Fruit fly (Drosophila melanogaster) whole organism, wandering third instar larva: Measurements from ENCODE around the gene Hrd3.
A peak's percentile ranks its signal among the peaks of the same experiment; 100 is the strongest.

ENCODE experiments used
- CG32264 ChIP-seq: fragments of 200-800 bp; sonication (Bioruptor generic); optimal IDR thresholded peaks from 2 replicates; lab custom pipeline; 2016; ENCODE audit warnings: missing biosample characterization, missing genetic modification characterization
- CG9705 ChIP-seq: fragments of 200-800 bp; sonication (Bioruptor generic); optimal IDR thresholded peaks from 2 replicates; lab custom pipeline; 2018; ENCODE audit warnings: missing biosample characterization, mild to moderate bottlenecking, missing genetic modification characterization
- CrebA ChIP-seq: fragments of 200-800 bp; sonication (Bioruptor generic); optimal IDR thresholded peaks from 2 replicates; lab custom pipeline; 2016; ENCODE audit warnings: missing biosample characterization, mild to moderate bottlenecking, missing genetic modification characterization, borderline replicate concordance
- Dfd ChIP-seq: fragments of >200 bp; optimal IDR thresholded peaks from 2 replicates; lab custom pipeline; 2017; ENCODE audit warnings: missing biosample characterization, missing genetic modification characterization
- Dif ChIP-seq: fragments of 200-275, 200-300 bp; sonication (Bioruptor generic); optimal IDR thresholded peaks from 2 replicates; lab custom pipeline; 2018; ENCODE audit warnings: missing biosample characterization, missing genetic modification characterization; ENCODE audit not compliant: partially characterized antibody
- GATAd ChIP-seq: sonication (Bioruptor generic); optimal IDR thresholded peaks from 2 replicates; lab custom pipeline; 2016; ENCODE audit warnings: missing biosample characterization, missing genetic modification characterization
- HLH106 ChIP-seq: fragments of 200-800 bp; optimal IDR thresholded peaks from 3 replicates; lab custom pipeline; 2019; ENCODE audit warnings: missing biosample characterization, mild to moderate bottlenecking, missing genetic modification characterization, moderate library complexity
- Hnf4 ChIP-seq: fragments of 200-800 bp; sonication (Bioruptor generic); optimal IDR thresholded peaks from 2 replicates; lab custom pipeline; 2016; ENCODE audit warnings: missing biosample characterization, mild to moderate bottlenecking, missing genetic modification characterization
- Hr78 ChIP-seq: fragments of >200 bp; optimal IDR thresholded peaks from 2 replicates; lab custom pipeline; 2017; ENCODE audit warnings: missing biosample characterization, missing genetic modification characterization
- Hr83 ChIP-seq: fragments of 200-300 bp; sonication (Bioruptor generic); optimal IDR thresholded peaks from 2 replicates; lab custom pipeline; 2016; ENCODE audit warnings: missing biosample characterization, mild to moderate bottlenecking, missing genetic modification characterization, moderate library complexity; ENCODE audit not compliant: poor library complexity, severe bottlenecking
- Jra ChIP-seq: sonication (Bioruptor generic); optimal IDR thresholded peaks from 2 replicates; lab custom pipeline; 2016; ENCODE audit warnings: missing biosample characterization, missing genetic modification characterization
- Mio ChIP-seq: sonication (Bioruptor generic); optimal IDR thresholded peaks from 2 replicates; lab custom pipeline; 2016; ENCODE audit warnings: missing biosample characterization, missing genetic modification characterization
- Myc ChIP-seq: fragments of >200 bp; optimal IDR thresholded peaks from 2 replicates; lab custom pipeline; 2017
- N ChIP-seq: fragments of >200 bp; optimal IDR thresholded peaks from 2 replicates; lab custom pipeline; 2018; ENCODE audit warnings: missing biosample characterization, missing external identifiers, missing genetic modification characterization
- OdsH ChIP-seq: fragments of 200-800 bp; sonication (Bioruptor generic); optimal IDR thresholded peaks from 2 replicates; lab custom pipeline; 2016; ENCODE audit warnings: missing biosample characterization, mild to moderate bottlenecking, missing genetic modification characterization
- Rel ChIP-seq, 2 experiments: fragments of 200-800 bp; sonication (Bioruptor generic) in 1 of 2; optimal IDR thresholded peaks; 2 replicates in 1 of 2; 3 replicates in 1 of 2; lab custom pipeline; 2016 to 2019; ENCODE audit warnings: mild to moderate bottlenecking in 2 of 2, missing biosample characterization in 2 of 2, missing genetic modification characterization in 2 of 2, moderate library complexity in 1 of 2
- Sp1 ChIP-seq: fragments of 200-800 bp; sonication (Bioruptor generic); optimal IDR thresholded peaks from 3 replicates; lab custom pipeline; 2019; ENCODE audit warnings: missing biosample characterization, mild to moderate bottlenecking, missing genetic modification characterization, moderate library complexity
- br ChIP-seq: fragments of 200-800 bp; sonication (Bioruptor generic); optimal IDR thresholded peaks from 2 replicates; lab custom pipeline; 2016; ENCODE audit warnings: missing biosample characterization, missing genetic modification characterization
- brk ChIP-seq: fragments of 200-800 bp; sonication (Bioruptor generic); optimal IDR thresholded peaks from 2 replicates; lab custom pipeline; 2016; ENCODE audit warnings: missing biosample characterization, mild to moderate bottlenecking, missing genetic modification characterization
- dl ChIP-seq, 2 experiments: fragments of 175-275, 200-275 bp in 1 of 2; fragments of 200-275 bp in 1 of 2; sonication (Bioruptor generic); optimal IDR thresholded peaks; lab custom pipeline; 2018; ENCODE audit warnings: mild to moderate bottlenecking in 2 of 2, missing biosample characterization in 2 of 2, missing genetic modification characterization in 2 of 2, moderate library complexity in 2 of 2; ENCODE audit not compliant: partially characterized antibody in 2 of 2, insufficient read depth in 1 of 2
- dmrt93B ChIP-seq: fragments of 200-800 bp; sonication (Bioruptor generic); optimal IDR thresholded peaks from 2 replicates; lab custom pipeline; 2018; ENCODE audit warnings: missing biosample characterization, mild to moderate bottlenecking, missing genetic modification characterization
- dsf ChIP-seq: sonication (Bioruptor generic); optimal IDR thresholded peaks from 2 replicates; lab custom pipeline; 2016; ENCODE audit warnings: missing biosample characterization, missing genetic modification characterization, borderline replicate concordance
- ey ChIP-seq: fragments of 200-800 bp; sonication (Bioruptor generic); optimal IDR thresholded peaks from 2 replicates; lab custom pipeline; 2016; ENCODE audit warnings: missing biosample characterization, missing genetic modification characterization
- foxo ChIP-seq, 2 experiments: fragments of 200-800 bp; sonication (Bioruptor generic); optimal IDR thresholded peaks; 2 replicates in 1 of 2; 3 replicates in 1 of 2; lab custom pipeline; 2016 to 2017; ENCODE audit warnings: missing biosample characterization in 2 of 2, missing genetic modification characterization in 2 of 2
- fru ChIP-seq: fragments of 200-800 bp; sonication (Bioruptor generic); optimal IDR thresholded peaks from 3 replicates; lab custom pipeline; 2016; ENCODE audit warnings: missing biosample characterization, mild to moderate bottlenecking, missing genetic modification characterization
- h ChIP-seq: fragments of 200-800 bp; sonication (Bioruptor generic); optimal IDR thresholded peaks from 3 replicates; lab custom pipeline; 2016; ENCODE audit warnings: missing biosample characterization, mild to moderate bottlenecking, missing genetic modification characterization
- jim ChIP-seq: fragments of 175-275, 200-325 bp; sonication (Bioruptor generic); optimal IDR thresholded peaks from 2 replicates; lab custom pipeline; 2016; ENCODE audit warnings: missing biosample characterization, mild to moderate bottlenecking, missing genetic modification characterization
- lola ChIP-seq: fragments of >200 bp; optimal IDR thresholded peaks from 2 replicates; lab custom pipeline; 2017; ENCODE audit warnings: missing biosample characterization, missing genetic modification characterization
- psq ChIP-seq: fragments of 200-800 bp; sonication (Bioruptor generic); optimal IDR thresholded peaks from 3 replicates; lab custom pipeline; 2017; ENCODE audit warnings: missing biosample characterization, mild to moderate bottlenecking, missing genetic modification characterization, moderate library complexity
- rgr ChIP-seq: fragments of 200-800 bp; sonication (Bioruptor generic); optimal IDR thresholded peaks from 3 replicates; lab custom pipeline; 2016; ENCODE audit warnings: missing biosample characterization, mild to moderate bottlenecking, missing genetic modification characterization
- sage ChIP-seq: fragments of 200-800 bp; sonication (Bioruptor generic); optimal IDR thresholded peaks from 2 replicates; lab custom pipeline; 2016; ENCODE audit warnings: missing biosample characterization, mild to moderate bottlenecking, missing genetic modification characterization
- sv ChIP-seq: fragments of 200-800 bp; sonication (Bioruptor generic); optimal IDR thresholded peaks from 3 replicates; lab custom pipeline; 2016; ENCODE audit warnings: missing biosample characterization, missing genetic modification characterization
- tai ChIP-seq: sonication (Bioruptor generic); optimal IDR thresholded peaks from 2 replicates; lab custom pipeline; 2016; ENCODE audit warnings: missing biosample characterization, missing genetic modification characterization
- woc ChIP-seq: sonication (Bioruptor generic); optimal IDR thresholded peaks from 2 replicates; lab custom pipeline; 2016; ENCODE audit warnings: missing biosample characterization, mild to moderate bottlenecking, missing genetic modification characterization

Hrd3 gene

DNA sequence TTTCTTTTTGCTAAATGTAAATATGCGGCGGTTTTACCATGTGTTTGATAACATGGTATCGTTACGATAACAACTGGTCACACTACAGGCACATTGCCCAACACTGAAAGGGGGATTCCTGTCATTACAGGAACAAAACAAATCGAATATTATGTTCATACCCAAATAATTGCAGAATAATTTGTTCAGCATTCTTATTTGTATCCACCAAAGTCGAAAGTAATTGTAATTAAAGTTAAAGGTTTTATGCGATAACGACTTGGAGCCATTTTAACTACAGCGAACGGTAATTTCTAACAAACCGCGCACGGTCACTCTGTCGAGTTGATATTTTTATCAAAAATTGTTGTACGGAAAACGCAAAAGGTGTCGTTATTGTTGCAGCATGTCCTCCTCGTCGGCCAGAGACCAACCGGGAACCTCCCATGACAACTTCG, 9.1 kb upstream of the Hrd3 start, which contains the start of the genes CG10214 and CG10375:
TSS of gene CG10214 (minus strand) at position 72 of the 437 bp plus-strand sequence.
TSS of gene CG10375 (plus strand) at position 296 of the 437 bp plus-strand sequence.
- TF ChIP-seq sv, result peak; percentile 75
- TF ChIP-seq ey (GFP tag; lab: Kevin White, UChicago), result peak; percentile 79
- TF ChIP-seq fru (GFP tag; lab: Kevin White, UChicago), result peak; percentile 75
- no peak for TF ChIP-seq sage
- TF ChIP-seq Jra (GFP tag; lab: Kevin White, UChicago), result peak; percentile 67
- peak; percentile 68 for TF ChIP-seq OdsH (GFP tag; lab: Kevin White, UChicago)
- TF ChIP-seq rgr (GFP tag; lab: Kevin White, UChicago), result peak; percentile 86
- peak; percentile 66 for TF ChIP-seq br
- no peak for TF ChIP-seq CrebA (GFP tag; lab: Kevin White, UChicago)
- TF ChIP-seq foxo (GFP tag; optimal IDR thresholded peaks at IDR 0.05; lab: Kevin White, UChicago), result peak in 1 of 2 experiments; percentile 86
- peak; percentile 82 for TF ChIP-seq h
- peak; percentile 71 for TF ChIP-seq Sp1 (GFP tag; lab: Kevin White, UChicago)
- TF ChIP-seq lola (GFP tag; lab: Kevin White, UChicago), result no peak
- TF ChIP-seq Dfd (GFP tag; lab: Kevin White, UChicago), result no peak
- TF ChIP-seq CG9705, result peak; percentile 51
- TF ChIP-seq dsf (GFP tag; lab: Kevin White, UChicago), result no peak
- TF ChIP-seq jim (GFP tag; lab: Kevin White, UChicago), result no peak
- peak; percentile 51 for TF ChIP-seq psq
- no peak for TF ChIP-seq Rel (GFP tag; optimal IDR thresholded peaks at IDR 0.05; lab: Kevin White, UChicago)
- peak; percentile 95 for TF ChIP-seq Rel (tag; optimal IDR thresholded peaks at IDR 0.05; lab: Kevin White, UChicago)
- no peak for TF ChIP-seq Dif
- TF ChIP-seq woc, result peak; percentile 53
- no peak for TF ChIP-seq tai
- peak; percentile 22 for TF ChIP-seq GATAd (GFP tag; lab: Kevin White, UChicago)
- TF ChIP-seq Hnf4 (GFP tag; lab: Kevin White, UChicago), result no peak
- peak; percentile 59 for TF ChIP-seq CG32264 (GFP tag; lab: Kevin White, UChicago)
- peak; percentile 21 for TF ChIP-seq Mio
- TF ChIP-seq dmrt93B, result peak; percentile 26
- TF ChIP-seq HLH106, result peak; percentile 68
- TF ChIP-seq Hr83 (GFP tag; lab: Kevin White, UChicago), result peak; percentile 72
- TF ChIP-seq Myc (lab: Kevin White, UChicago), result peak; percentile 62
- TF ChIP-seq dl (GFP tag; optimal IDR thresholded peaks at IDR 0.05; lab: Kevin White, UChicago; ENCODE audit: insufficient read depth in 1 of 2, partially characterized antibody in 2 of 2), result no peak
- TF ChIP-seq N (GFP tag; lab: Kevin White, UChicago), result no peak
- TF ChIP-seq, all 38 proteins: peak for 21

dm6 chr3R:23763622-23764273, 5.4 kb upstream of the Hrd3 start, which contains the start of gene Lsd-1:
TSS of gene Lsd-1 (plus strand) at chr3R:23763857.
- TF ChIP-seq rgr (GFP tag; lab: Kevin White, UChicago), result peak; percentile 37
- no peak for TF ChIP-seq psq
- no peak for TF ChIP-seq Myc (lab: Kevin White, UChicago)
- TF ChIP-seq jim (GFP tag; lab: Kevin White, UChicago), result no peak
- TF ChIP-seq HLH106, result peak; percentile 62
- no peak for TF ChIP-seq fru (GFP tag; lab: Kevin White, UChicago)
- peak; percentile 76 for TF ChIP-seq Sp1 (GFP tag; lab: Kevin White, UChicago)
- TF ChIP-seq h, result peak; percentile 31
- TF ChIP-seq GATAd (GFP tag; lab: Kevin White, UChicago), result no peak
- TF ChIP-seq sv, result no peak
- no peak for TF ChIP-seq brk
- no peak for TF ChIP-seq dsf (GFP tag; lab: Kevin White, UChicago)
- peak; percentile 23 for TF ChIP-seq Rel (GFP tag; optimal IDR thresholded peaks at IDR 0.05; lab: Kevin White, UChicago)
- peak; percentile 85 for TF ChIP-seq Rel (tag; optimal IDR thresholded peaks at IDR 0.05; lab: Kevin White, UChicago)
- peak in 1 of 2 experiments; percentile 11 for TF ChIP-seq foxo (GFP tag; optimal IDR thresholded peaks at IDR 0.05; lab: Kevin White, UChicago)
- TF ChIP-seq Hr78 (GFP tag; lab: Kevin White, UChicago), result no peak
- peak; percentile 30 for TF ChIP-seq Hnf4 (GFP tag; lab: Kevin White, UChicago)

- TF ChIP-seq dl (GFP tag; optimal IDR thresholded peaks at IDR 0.05; lab: Kevin White, UChicago; ENCODE audit: insufficient read depth in 1 of 2, partially characterized antibody in 2 of 2), result no peak
- peak; percentile 39 for TF ChIP-seq Myc (lab: Kevin White, UChicago)
- TF ChIP-seq GATAd (GFP tag; lab: Kevin White, UChicago), result no peak
- no peak for TF ChIP-seq tai
- TF ChIP-seq dsf (GFP tag; lab: Kevin White, UChicago), result no peak
- no peak for TF ChIP-seq CG9705
- peak; percentile 46 for TF ChIP-seq Hnf4 (GFP tag; lab: Kevin White, UChicago)
- peak; percentile 28 for TF ChIP-seq psq
- TF ChIP-seq sv, result peak; percentile 26
- TF ChIP-seq dmrt93B, result no peak
- peak; percentile 20 for TF ChIP-seq Hr83 (GFP tag; lab: Kevin White, UChicago)
- TF ChIP-seq br, result peak; percentile 0
Observed at dm6 chr3R:23763015-23763414, 4.7 kb upstream of the Hrd3 start, which contains the start of gene udt. TSS of gene udt (minus strand) at chr3R:23763263.
